Fruit fly (Drosophila melanogaster) whole organism, embryonic: ENCODE measurements around the gene CG31431.

Experiments
- Adf1 ChIP-seq: fragments of 200-800 bp; sonication (Bioruptor generic); IDR thresholded peaks from 2 replicates; pipeline ENCODE4 v1.3.6; 2022; ENCODE audit warnings: missing biosample characterization, missing genetic modification characterization
- BEAF-32 ChIP-seq: fragments of 200-800 bp; sonication (Bioruptor generic); optimal IDR thresholded peaks from 3 replicates; lab custom pipeline; 2017; ENCODE audit warnings: missing biosample characterization, missing genetic modification characterization, mild to moderate bottlenecking, moderate library complexity, missing genetic modification reagents
- CG10147 ChIP-seq: fragments of 200-800 bp; sonication (Bioruptor generic); optimal IDR thresholded peaks from 2 replicates; lab custom pipeline; 2019; ENCODE audit warnings: missing biosample characterization, mild to moderate bottlenecking, missing genetic modification characterization, moderate library complexity
- CG10431 ChIP-seq: fragments of 200-800 bp; sonication (Bioruptor generic); optimal IDR thresholded peaks from 3 replicates; lab custom pipeline; 2018; ENCODE audit warnings: missing biosample characterization, mild to moderate bottlenecking, missing genetic modification characterization
- CG11560 ChIP-seq: fragments of 200-800 bp; sonication (Bioruptor generic); IDR thresholded peaks from 3 replicates; pipeline ENCODE4 v1.3.6; 2022; ENCODE audit warnings: missing biosample characterization, missing genetic modification characterization
- CG12299 ChIP-seq: fragments of 200-800 bp; sonication (Bioruptor generic); optimal IDR thresholded peaks from 2 replicates; lab custom pipeline; 2018; ENCODE audit warnings: missing biosample characterization, mild to moderate bottlenecking, missing genetic modification characterization
- CG12744 ChIP-seq: fragments of 200-800 bp; sonication (Bioruptor generic); optimal IDR thresholded peaks from 2 replicates; lab custom pipeline; 2016; ENCODE audit warnings: missing biosample characterization, missing genetic modification characterization
- CG13624 ChIP-seq: fragments of 200-800 bp; sonication (Bioruptor generic); optimal IDR thresholded peaks from 2 replicates; lab custom pipeline; 2016; ENCODE audit warnings: missing biosample characterization, missing genetic modification characterization
- CG14441 ChIP-seq: fragments of 200-800 bp; sonication (Bioruptor generic); IDR thresholded peaks from 2 replicates; pipeline ENCODE4 v1.3.6; 2022; ENCODE audit warnings: missing biosample characterization, missing genetic modification characterization
- CG15479 ChIP-seq: fragments of 200-800 bp; sonication (Bioruptor generic); optimal IDR thresholded peaks from 3 replicates; lab custom pipeline; 2019; ENCODE audit warnings: missing biosample characterization, mild to moderate bottlenecking, missing genetic modification characterization, moderate library complexity
- CG16815 ChIP-seq: fragments of 200-800 bp; sonication (Bioruptor generic); optimal IDR thresholded peaks from 3 replicates; lab custom pipeline; 2017; ENCODE audit warnings: missing biosample characterization, mild to moderate bottlenecking, missing genetic modification characterization
- CG16863 ChIP-seq: fragments of 200-800 bp; sonication (Bioruptor generic); optimal IDR thresholded peaks from 3 replicates; lab custom pipeline; 2016; ENCODE audit warnings: missing biosample characterization, missing genetic modification characterization
- CG17802 ChIP-seq: fragments of 200-800 bp; sonication (Bioruptor generic); optimal IDR thresholded peaks from 2 replicates; lab custom pipeline; 2018; ENCODE audit warnings: missing biosample characterization, mild to moderate bottlenecking, missing genetic modification characterization, moderate library complexity
- CG1832 ChIP-seq: fragments of 200-800 bp; sonication (Bioruptor generic); optimal IDR thresholded peaks from 2 replicates; lab custom pipeline; 2017; ENCODE audit warnings: missing biosample characterization, mild to moderate bottlenecking, missing genetic modification characterization, inconsistent platforms
- CG18476 ChIP-seq: fragments of 200-800 bp; sonication (Bioruptor generic); optimal IDR thresholded peaks from 2 replicates; lab custom pipeline; 2016; ENCODE audit warnings: missing biosample characterization, mild to moderate bottlenecking, missing genetic modification characterization
- CG2889 ChIP-seq: fragments of 200-800 bp; sonication (Bioruptor generic); IDR thresholded peaks from 3 replicates; pipeline ENCODE4 v1.3.6; 2022; ENCODE audit warnings: missing biosample characterization, missing genetic modification characterization
- CG32772 ChIP-seq: fragments of 200-800 bp; sonication (Bioruptor generic); IDR thresholded peaks from 2 replicates; pipeline ENCODE4 v1.3.6; 2022; ENCODE audit warnings: missing biosample characterization, missing genetic modification characterization
- CG34376 ChIP-seq: fragments of 200-800 bp; sonication (Bioruptor generic); optimal IDR thresholded peaks from 2 replicates; lab custom pipeline; 2018; ENCODE audit warnings: missing biosample characterization, mild to moderate bottlenecking, missing genetic modification characterization
- CG4854 ChIP-seq: fragments of 200-800 bp; sonication (Bioruptor generic); optimal IDR thresholded peaks from 2 replicates; lab custom pipeline; 2016; ENCODE audit warnings: missing biosample characterization, missing genetic modification characterization, inconsistent platforms
- CG6175 ChIP-seq: fragments of 200-800 bp; sonication (Bioruptor generic); IDR thresholded peaks from 3 replicates; pipeline ENCODE4 v1.3.6; 2022; ENCODE audit warnings: missing biosample characterization, missing genetic modification characterization
- CG6813 ChIP-seq: fragments of 200-800 bp; sonication (Bioruptor generic); optimal IDR thresholded peaks from 2 replicates; lab custom pipeline; 2017; ENCODE audit warnings: missing biosample characterization, missing genetic modification characterization, mild to moderate bottlenecking, moderate library complexity, missing genetic modification reagents
- CG8359 ChIP-seq: fragments of 200-800 bp; sonication (Bioruptor generic); optimal IDR thresholded peaks from 2 replicates; lab custom pipeline; 2017; ENCODE audit warnings: missing biosample characterization, mild to moderate bottlenecking, missing genetic modification characterization, borderline replicate concordance
- CG8944 ChIP-seq: fragments of 200-800 bp; sonication (Bioruptor generic); optimal IDR thresholded peaks from 3 replicates; lab custom pipeline; 2016; ENCODE audit warnings: missing biosample characterization, missing genetic modification characterization
- CHES-1-like ChIP-seq: fragments of 200-800 bp; sonication (Bioruptor generic); optimal IDR thresholded peaks from 2 replicates; lab custom pipeline; 2016; ENCODE audit warnings: missing biosample characterization, missing genetic modification characterization
- Ets65A ChIP-seq: fragments of 200-800 bp; sonication (Bioruptor generic); peaks from one replicate; lab custom pipeline; 2016; ENCODE audit warnings: missing biosample characterization, missing genetic modification characterization
- Hr39 ChIP-seq: fragments of >200 bp; optimal IDR thresholded peaks from 2 replicates; lab custom pipeline; 2017
- Hr78 ChIP-seq, 2 experiments: fragments of 200-800 bp in 1 of 2; fragments of >200 bp in 1 of 2; sonication (Bioruptor generic) in 1 of 2; optimal IDR thresholded peaks; 2 replicates each; lab custom pipeline; 2017 to 2019; ENCODE audit warnings: missing biosample characterization in 2 of 2, missing genetic modification characterization in 2 of 2, mild to moderate bottlenecking in 1 of 2, moderate library complexity in 1 of 2
- Kr ChIP-seq: fragments of 200-800 bp; sonication (Bioruptor generic); optimal IDR thresholded peaks from 2 replicates; lab custom pipeline; 2017; ENCODE audit warnings: missing biosample characterization, mild to moderate bottlenecking, missing genetic modification characterization
- Lhr ChIP-seq: fragments of 200-800 bp; sonication (Bioruptor generic); optimal IDR thresholded peaks from 3 replicates; lab custom pipeline; 2017; ENCODE audit warnings: mild to moderate bottlenecking, missing biosample characterization, missing genetic modification reagents, missing genetic modification characterization
- Pdp1 ChIP-seq, 2 experiments: fragments of 200-800 bp; sonication (Bioruptor generic); optimal IDR thresholded peaks; 3 replicates each; lab custom pipeline; 2016; ENCODE audit warnings: missing biosample characterization in 2 of 2, missing genetic modification characterization in 2 of 2, mild to moderate bottlenecking in 1 of 2, moderate library complexity in 1 of 2
- Sry-δ ChIP-seq: fragments of 200-800 bp; sonication (Bioruptor generic); optimal IDR thresholded peaks from 2 replicates; lab custom pipeline; 2016; ENCODE audit warnings: missing biosample characterization, missing genetic modification characterization
- Ssrp ChIP-seq: fragments of 200-800 bp; sonication (Bioruptor generic); optimal IDR thresholded peaks from 2 replicates; lab custom pipeline; 2018; ENCODE audit warnings: missing biosample characterization, mild to moderate bottlenecking, missing genetic modification characterization, moderate library complexity
- Tbp ChIP-seq: fragments of >200 bp; optimal IDR thresholded peaks from 2 replicates; lab custom pipeline; 2018; ENCODE audit warnings: missing biosample characterization, missing genetic modification characterization
- caup ChIP-seq: fragments of 200-800 bp; sonication (Bioruptor generic); optimal IDR thresholded peaks from 3 replicates; lab custom pipeline; 2017; ENCODE audit warnings: missing biosample characterization, mild to moderate bottlenecking, missing genetic modification characterization, moderate library complexity; ENCODE audit not compliant: severe bottlenecking
- chinmo ChIP-seq: fragments of 200-800 bp; sonication (Bioruptor generic); IDR thresholded peaks from 4 replicates; pipeline ENCODE4 v1.3.6; 2022; ENCODE audit warnings: missing biosample characterization, missing genetic modification characterization; ENCODE audit not compliant: partially characterized antibody
- chm ChIP-seq: fragments of 200-800 bp; sonication (Bioruptor generic); IDR thresholded peaks from 2 replicates; pipeline ENCODE4 v1.3.6; 2022; ENCODE audit warnings: missing biosample characterization, missing genetic modification characterization
- chn ChIP-seq: fragments of 200-800 bp; sonication (Bioruptor generic); optimal IDR thresholded peaks from 2 replicates; lab custom pipeline; 2016; ENCODE audit warnings: missing biosample characterization, missing genetic modification characterization
- crc ChIP-seq: fragments of 200-800 bp; sonication (Bioruptor generic); optimal IDR thresholded peaks from 2 replicates; lab custom pipeline; 2016; ENCODE audit warnings: missing biosample characterization, missing genetic modification characterization
- ems ChIP-seq: fragments of 200-800 bp; sonication (Bioruptor generic); optimal IDR thresholded peaks from 3 replicates; lab custom pipeline; 2016; ENCODE audit warnings: missing biosample characterization, missing genetic modification characterization
- en ChIP-seq: fragments of 200-800 bp; sonication (Bioruptor generic); optimal IDR thresholded peaks from 2 replicates; lab custom pipeline; 2016; ENCODE audit warnings: missing biosample characterization, missing genetic modification characterization
- exex ChIP-seq: fragments of 200-800 bp; sonication (Bioruptor generic); optimal IDR thresholded peaks from 4 replicates; lab custom pipeline; 2018; ENCODE audit warnings: missing biosample characterization, mild to moderate bottlenecking, missing genetic modification characterization, moderate library complexity
- gt ChIP-seq: fragments of 200-800 bp; sonication (Bioruptor generic); IDR thresholded peaks from 2 replicates; pipeline ENCODE4 v1.3.6; 2022; ENCODE audit warnings: missing biosample characterization, missing genetic modification characterization
- hb ChIP-seq: fragments of 200-800 bp; sonication (Bioruptor generic); IDR thresholded peaks from 3 replicates; pipeline ENCODE4 v1.3.6; 2022; ENCODE audit warnings: missing biosample characterization, missing genetic modification characterization; ENCODE audit not compliant: partially characterized antibody
- ind ChIP-seq: fragments of 200-800 bp; sonication (Bioruptor generic); optimal IDR thresholded peaks from 3 replicates; lab custom pipeline; 2016; ENCODE audit warnings: missing biosample characterization, missing genetic modification characterization
- insv ChIP-seq, 2 experiments: fragments of 200-800 bp; sonication (Bioruptor generic); optimal IDR thresholded peaks; 3 replicates each; lab custom pipeline; 2016 to 2018; ENCODE audit warnings: missing biosample characterization in 2 of 2, missing genetic modification characterization in 2 of 2
- lbe ChIP-seq: fragments of 200-800 bp; sonication (Bioruptor generic); optimal IDR thresholded peaks from 2 replicates; lab custom pipeline; 2016; ENCODE audit warnings: missing biosample characterization, mild to moderate bottlenecking, missing genetic modification characterization
- scrt ChIP-seq: fragments of 200-800 bp; sonication (Bioruptor generic); optimal IDR thresholded peaks from 2 replicates; lab custom pipeline; 2018; ENCODE audit warnings: missing biosample characterization, mild to moderate bottlenecking, missing genetic modification characterization, moderate library complexity
- sens ChIP-seq: fragments of 200-800 bp; sonication (Bioruptor generic); peaks from one replicate; lab custom pipeline; 2016; ENCODE audit warnings: missing biosample characterization, missing genetic modification characterization
- sim ChIP-seq: fragments of 200-800 bp; sonication (Bioruptor generic); IDR thresholded peaks from 2 replicates; pipeline ENCODE4 v1.3.6; 2022; ENCODE audit warnings: missing biosample characterization, missing genetic modification characterization
- slbo ChIP-seq: fragments of 200-800 bp; sonication (Bioruptor generic); IDR thresholded peaks from 2 replicates; pipeline ENCODE4 v1.3.6; 2022; ENCODE audit warnings: missing biosample characterization, missing genetic modification characterization
- z ChIP-seq: fragments of 200-800 bp; sonication (Bioruptor generic); IDR thresholded peaks from 3 replicates; pipeline ENCODE4 v1.3.6; 2022; ENCODE audit warnings: missing biosample characterization, missing genetic modification characterization

CG31431 gene

dm6 chr3R:21848987-21849442, 21.5 kb upstream of the CG31431 start (continued):
- TF ChIP-seq CG6175 (GFP tag; lab: Robert Waterston, UW) (no peak), Adf1 (no peak), sim (GFP tag; lab: Robert Waterston, UW) (peak; percentile 51), Sry-δ (GFP tag; lab: Kevin White, UChicago) (peak; percentile 33), CG8944 (peak; percentile 23), BEAF-32 (GFP tag; lab: Kevin White, UChicago) (no peak), CHES-1-like (GFP tag; lab: Kevin White, UChicago) (peak; percentile 44), CG12744 (GFP tag; lab: Kevin White, UChicago) (peak; percentile 28), CG34376 (GFP tag; lab: Kevin White, UChicago) (no peak), z (no peak), sens (GFP tag; lab: Kevin White, UChicago) (peak; percentile 97), chn (GFP tag; lab: Kevin White, UChicago) (peak; percentile 61), Hr78 (GFP tag; optimal IDR thresholded peaks at IDR 0.05; lab: Kevin White, UChicago) (peak in 1 of 2 experiments; percentile 49), exex (tag; lab: Kevin White, UChicago) (no peak), Hr39 (lab: Kevin White, UChicago) (no peak), CG18476 (GFP tag; lab: Kevin White, UChicago) (peak; percentile 62), ind (GFP tag; lab: Kevin White, UChicago) (peak; percentile 45), CG8359 (peak; percentile 61), CG10431 (GFP tag; lab: Kevin White, UChicago) (peak; percentile 0), CG4854 (GFP tag; lab: Kevin White, UChicago) (peak; percentile 26), hb (GFP tag; lab: Robert Waterston, UW) (no peak), chm (no peak), CG14441 (peak; percentile 46; the same call in 1 of the 2 replicates), CG17802 (tag; lab: Kevin White, UChicago) (no peak), Pdp1 (GFP tag; optimal IDR thresholded peaks at IDR 0.05; lab: Kevin White, UChicago) (peak; percentile 76 to 78), Tbp (GFP tag; lab: Kevin White, UChicago) (no peak), CG1832 (GFP tag; lab: Kevin White, UChicago) (no peak), chinmo (GFP tag; lab: Robert Waterston, UW) (no peak), slbo (peak; percentile 37), CG12299 (tag; lab: Kevin White, UChicago) (peak; percentile 41), CG13624 (no peak), en (peak; percentile 54), CG16815 (peak; percentile 63), Ets65A (GFP tag; lab: Kevin White, UChicago) (peak; percentile 92), Kr (GFP tag; lab: Kevin White, UChicago) (no peak), CG11560 (tag; lab: Robert Waterston, UW) (no peak), ems (peak; percentile 65), Lhr (GFP tag; lab: Kevin White, UChicago) (peak; percentile 35), CG10147 (GFP tag; lab: Kevin White, UChicago) (peak; percentile 64), insv (GFP tag; optimal IDR thresholded peaks at IDR 0.05; lab: Kevin White, UChicago) (no peak), CG6813 (GFP tag; lab: Kevin White, UChicago) (peak; percentile 66), gt (GFP tag; lab: Robert Waterston, UW) (no peak), CG15479 (GFP tag; lab: Kevin White, UChicago) (peak; percentile 59), lbe (peak; percentile 89), Ssrp (tag; lab: Kevin White, UChicago) (peak; percentile 73), CG2889 (no peak), scrt (GFP tag; lab: Kevin White, UChicago) (no peak), CG32772 (GFP tag; lab: Robert Waterston, UW) (no peak), caup (GFP tag; lab: Kevin White, UChicago) (peak; percentile 41), CG16863 (GFP tag; lab: Kevin White, UChicago) (peak; percentile 67), crc (GFP tag; lab: Kevin White, UChicago) (peak; percentile 52)
